Fruit fly (Drosophila melanogaster): ENCODE data around the gene CenB1A.

Gene CenB1A

DNA sequence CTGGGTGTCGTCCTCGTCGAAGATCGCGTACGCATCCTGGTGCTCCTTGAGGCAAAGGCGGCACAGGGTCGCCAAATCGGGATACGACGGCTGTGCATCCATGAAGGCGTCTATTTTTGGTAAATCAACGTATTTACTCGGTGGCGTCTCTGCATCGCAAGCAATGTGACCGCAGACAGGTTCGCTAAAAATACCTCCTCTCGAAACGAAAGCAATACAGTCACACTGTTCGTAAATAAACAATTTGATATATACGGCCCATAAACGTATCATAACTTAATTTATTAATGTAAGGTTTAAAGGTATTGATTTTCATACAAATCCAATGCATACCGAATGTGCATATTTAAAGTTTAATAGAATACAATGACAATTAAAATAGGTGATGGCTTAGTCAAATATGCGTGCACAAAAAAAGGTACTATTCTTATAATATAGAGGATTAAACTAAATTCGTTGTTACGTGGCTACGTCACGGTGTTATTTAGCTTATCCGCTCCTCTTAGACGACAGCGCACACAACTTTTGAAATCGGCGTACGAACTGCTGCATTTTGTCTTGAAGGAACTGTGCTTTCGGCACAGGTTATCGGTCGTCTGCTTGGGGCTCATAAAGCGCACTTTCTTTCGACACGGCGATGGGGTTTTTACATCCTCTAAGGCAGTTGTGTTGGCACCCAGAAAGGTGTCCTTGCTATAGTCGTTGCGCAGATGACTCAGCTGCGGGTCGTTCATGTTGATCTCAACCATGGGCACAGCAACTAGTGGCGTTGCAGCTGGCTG is 8.2 kb downstream of the CenB1A start, which contains the start of gene CG31365:
TSS of gene CG31365 (minus strand) at position 182 of the 782 bp plus-strand sequence.
- TF ChIP-seq CG32121 (GFP tag; IDR thresholded peaks at IDR 0.05) = no peak
- no peak for TF ChIP-seq CG10348 (GFP tag; IDR thresholded peaks at IDR 0.05)

DNA sequence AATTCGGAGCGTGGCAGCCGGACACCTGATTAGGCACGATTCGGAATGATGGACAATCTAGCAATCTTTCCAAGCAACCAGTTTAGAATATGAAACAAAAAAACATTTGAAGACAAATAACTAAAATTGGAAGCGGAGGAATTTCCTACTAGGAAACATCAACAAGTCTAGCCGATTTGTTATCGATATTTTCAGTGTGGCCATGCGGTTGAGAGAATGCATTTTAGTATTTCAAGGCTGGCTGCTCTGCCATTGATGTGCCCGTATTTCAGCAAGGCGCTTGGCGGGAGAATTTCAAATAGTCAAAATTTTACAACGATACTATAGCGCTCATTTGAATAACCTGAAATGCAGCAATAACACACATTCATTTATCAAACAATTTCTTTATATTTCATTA is 9.6 kb downstream of the CenB1A start, which contains the start of gene CG31457:
TSS of gene CG31457 (minus strand) at position 186 of the 400 bp plus-strand sequence.
- TF ChIP-seq CG8159 (tag; optimal IDR thresholded peaks at IDR 0.05) = no peak
- no peak for TF ChIP-seq D1 (tag; optimal IDR thresholded peaks at IDR 0.05)
- no peak for TF ChIP-seq CG10348 (GFP tag; IDR thresholded peaks at IDR 0.05)
- no peak for TF ChIP-seq CG14655 (GFP tag; optimal IDR thresholded peaks at IDR 0.05)
- TF ChIP-seq gl (tag; optimal IDR thresholded peaks at IDR 0.05) = no peak
- TF ChIP-seq Pif1B (GFP tag; optimal IDR thresholded peaks at IDR 0.05) = no peak
- no peak for TF ChIP-seq fd96Ca (GFP tag; IDR thresholded peaks at IDR 0.05)
- no peak for TF ChIP-seq Pif1A (GFP tag; optimal IDR thresholded peaks at IDR 0.05)
- no peak for TF ChIP-seq CG12605 (GFP tag; IDR thresholded peaks at IDR 0.05)

- TF ChIP-seq D1 (tag; optimal IDR thresholded peaks at IDR 0.05) (no peak), CG4496 (GFP tag; IDR thresholded peaks at IDR 0.05) (no peak), Snoo (tag; optimal IDR thresholded peaks at IDR 0.05) (no peak), Pif1B (GFP tag; optimal IDR thresholded peaks at IDR 0.05) (no peak), Ets98B (GFP tag; IDR thresholded peaks at IDR 0.05) (no peak), CG10348 (GFP tag; IDR thresholded peaks at IDR 0.05) (no peak)
Measured at dm6 chr3R:23129617-23130016, 11.4 kb downstream of the CenB1A start.

dm6 chr3R:23130181-23130580 is 12.0 kb downstream of the CenB1A start:
- TF ChIP-seq CG32121 (GFP tag; IDR thresholded peaks at IDR 0.05) = no peak
- no peak for TF ChIP-seq D1 (tag; optimal IDR thresholded peaks at IDR 0.05)
- TF ChIP-seq CG17806 (tag; optimal IDR thresholded peaks at IDR 0.05) = no peak
- TF ChIP-seq gl (tag; optimal IDR thresholded peaks at IDR 0.05) = no peak
- no peak for TF ChIP-seq CG15710 (tag; optimal IDR thresholded peaks at IDR 0.05)
- TF ChIP-seq Snoo (tag; optimal IDR thresholded peaks at IDR 0.05) = no peak
- TF ChIP-seq CG14655 (GFP tag; optimal IDR thresholded peaks at IDR 0.05) = no peak
- TF ChIP-seq CG10348 (GFP tag; IDR thresholded peaks at IDR 0.05) = no peak
- no peak for TF ChIP-seq Pif1B (GFP tag; optimal IDR thresholded peaks at IDR 0.05)
- no peak for TF ChIP-seq Ets98B (GFP tag; IDR thresholded peaks at IDR 0.05)
- TF ChIP-seq rn (GFP tag; IDR thresholded peaks at IDR 0.05) = no peak
- no peak for TF ChIP-seq CG8301 (tag; optimal IDR thresholded peaks at IDR 0.05)

- TF ChIP-seq CG15710 (tag; optimal IDR thresholded peaks at IDR 0.05) (no peak), fd96Ca (GFP tag; IDR thresholded peaks at IDR 0.05) (0 out of 3 replicates have a peak, but pooled peaks have one; percentile 8)
Measured at dm6 chr3R:23130884-23131283, 12.7 kb downstream of the CenB1A start.

DNA sequence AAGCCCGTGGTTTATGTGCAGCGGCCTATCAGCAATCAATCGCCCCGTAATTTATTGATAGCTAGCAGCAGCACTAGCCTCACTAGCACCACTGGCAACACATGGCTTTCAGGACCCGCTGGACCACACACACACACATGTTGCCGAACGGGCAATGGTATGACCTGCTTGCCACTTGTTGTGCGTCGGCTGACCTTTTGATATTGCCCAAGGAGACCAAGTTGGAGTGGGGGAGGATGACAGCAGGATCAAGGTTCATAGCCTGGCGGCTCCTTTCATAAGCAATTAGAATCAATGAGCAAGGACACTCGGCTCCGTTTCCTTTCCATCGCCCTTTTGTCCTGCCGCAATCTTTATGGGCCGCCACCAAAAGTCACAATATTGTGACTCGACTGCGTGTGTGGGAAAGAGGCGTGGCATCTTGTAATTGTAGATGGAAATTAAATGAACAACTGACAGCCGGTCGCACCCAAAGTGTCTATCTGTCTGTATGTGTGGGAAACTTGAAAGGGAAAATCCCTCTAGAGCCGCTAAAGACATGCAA is 13.2 kb downstream of the CenB1A start:
- no peak for TF ChIP-seq CG9948 (tag; optimal IDR thresholded peaks at IDR 0.05)

- TF ChIP-seq Pif1A (GFP tag; optimal IDR thresholded peaks at IDR 0.05) = no peak
- no peak for TF ChIP-seq CG10348 (GFP tag; IDR thresholded peaks at IDR 0.05)
- TF ChIP-seq CG4496 (GFP tag; IDR thresholded peaks at IDR 0.05) = no peak
- no peak for TF ChIP-seq CG34367 (tag; optimal IDR thresholded peaks at IDR 0.05)
- no peak for TF ChIP-seq Pif1B (GFP tag; optimal IDR thresholded peaks at IDR 0.05)
- TF ChIP-seq CG32121 (GFP tag; IDR thresholded peaks at IDR 0.05) = no peak
- no peak for TF ChIP-seq fd96Ca (GFP tag; IDR thresholded peaks at IDR 0.05)
- no peak for TF ChIP-seq Ets98B (GFP tag; IDR thresholded peaks at IDR 0.05)
- TF ChIP-seq CG8159 (tag; optimal IDR thresholded peaks at IDR 0.05) = no peak
- no peak for TF ChIP-seq Snoo (tag; optimal IDR thresholded peaks at IDR 0.05)
- no peak for TF ChIP-seq gl (tag; optimal IDR thresholded peaks at IDR 0.05)
- TF ChIP-seq rn (GFP tag; IDR thresholded peaks at IDR 0.05) = no peak
- no peak for TF ChIP-seq CG15710 (tag; optimal IDR thresholded peaks at IDR 0.05)
- TF ChIP-seq CG13204 (GFP tag; optimal IDR thresholded peaks at IDR 0.05) = no peak
- TF ChIP-seq D1 (tag; optimal IDR thresholded peaks at IDR 0.05) = no peak
- no peak for TF ChIP-seq CG9948 (tag; optimal IDR thresholded peaks at IDR 0.05)
- no peak for TF ChIP-seq EcR (GFP tag; optimal IDR thresholded peaks at IDR 0.05)
Measured at dm6 chr3R:23132299-23132698, 14.1 kb downstream of the CenB1A start.
